Worm (Caenorhabditis elegans): ENCODE data around the gene marc-5.

DNA sequence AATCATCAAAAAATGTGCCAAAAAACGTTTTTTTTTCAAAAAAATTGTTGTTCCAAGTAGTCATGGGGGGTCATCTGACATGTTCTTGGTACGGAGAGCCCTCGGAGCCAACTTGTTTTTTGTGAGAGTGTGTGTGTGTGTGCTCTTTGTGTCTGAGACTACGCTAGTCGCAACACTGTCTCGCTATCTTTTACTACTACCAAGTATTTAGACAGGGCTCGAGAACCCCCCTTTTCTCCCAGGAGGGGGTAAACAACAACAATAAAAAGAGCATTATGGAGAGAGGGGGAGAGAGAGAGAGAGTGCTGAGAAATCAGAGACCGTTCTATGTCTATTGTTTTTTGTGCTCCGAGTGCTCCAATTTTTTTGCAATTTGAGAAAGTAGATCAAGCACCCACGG lies 537 bp downstream of the marc-5 start:
- TF ChIP-seq ama-1 (optimal IDR thresholded peaks at IDR 0.05) (no peak), ama-1 (GFP tag; optimal IDR thresholded peaks at IDR 0.05) (no peak), mel-28 (tag; optimal IDR thresholded peaks at IDR 0.05; ENCODE audit: borderline replicate concordance) (no peak), Y56A3A.18 (GFP tag; IDR thresholded peaks at IDR 0.05) (no peak), F22D6.2 (tag; optimal IDR thresholded peaks at IDR 0.05) (no peak), snpc-4 (GFP tag; optimal IDR thresholded peaks at IDR 0.05) (no peak), snpc-4 (tag; optimal IDR thresholded peaks at IDR 0.05) (no peak), F10E7.11 (tag; optimal IDR thresholded peaks at IDR 0.05) (no peak)

All from whole organism, young adult.